Worm (Caenorhabditis elegans) whole organism, L2 larva: ENCODE measurements around the gene F59A6.4.

Source experiments
- F13H6.1 ChIP-seq: sonication (generic microtip); optimal IDR thresholded peaks from 2 replicates; lab custom pipeline; 2016; ENCODE audit warnings: missing genetic modification characterization, missing compliant biosample characterization
- R02D3.7 ChIP-seq: fragments of 150-350 bp; optimal IDR thresholded peaks from 2 replicates; lab custom pipeline; 2014; ENCODE audit warnings: missing biosample characterization, missing genetic modification characterization
- ZK546.5 ChIP-seq: sonication (generic microtip); optimal IDR thresholded peaks from 2 replicates; lab custom pipeline; 2017; ENCODE audit warnings: missing biosample characterization, missing genetic modification characterization
- alr-1 ChIP-seq: fragments of 150-350 bp; optimal IDR thresholded peaks from 2 replicates; lab custom pipeline; 2014; ENCODE audit warnings: missing biosample characterization, missing genetic modification characterization
- aly-2 ChIP-seq: fragments of 150-350 bp; optimal IDR thresholded peaks from 2 replicates; lab custom pipeline; 2014; ENCODE audit warnings: missing biosample characterization, missing genetic modification characterization
- blmp-1 ChIP-seq: sonication (generic microtip); optimal IDR thresholded peaks from 2 replicates; lab custom pipeline; 2017; ENCODE audit warnings: missing genetic modification characterization, mild to moderate bottlenecking, missing compliant biosample characterization, antibody characterized with exemption, moderate library complexity; ENCODE audit not compliant: insufficient read depth
- ceh-16 ChIP-seq: fragments of 150-350 bp; optimal IDR thresholded peaks from 2 replicates; lab custom pipeline; 2014; ENCODE audit warnings: missing biosample characterization, missing genetic modification characterization
- ceh-82 ChIP-seq: fragments of 150-350 bp; optimal IDR thresholded peaks from 2 replicates; lab custom pipeline; 2014; ENCODE audit warnings: missing biosample characterization, missing genetic modification characterization
- crh-2 ChIP-seq: sonication (generic microtip); optimal IDR thresholded peaks from 2 replicates; lab custom pipeline; 2017; ENCODE audit warnings: missing biosample characterization, missing genetic modification characterization
- dmd-4 ChIP-seq: sonication (generic microtip); optimal IDR thresholded peaks from 2 replicates; lab custom pipeline; 2017; ENCODE audit warnings: missing biosample characterization, missing genetic modification characterization
- egl-27 ChIP-seq: sonication (generic microtip); optimal IDR thresholded peaks from 3 replicates; lab custom pipeline; 2017; ENCODE audit warnings: missing biosample characterization, missing genetic modification reagents, missing genetic modification characterization
- elt-3 ChIP-seq: sonication (generic microtip); optimal IDR thresholded peaks from 2 replicates; lab custom pipeline; 2017; ENCODE audit warnings: missing biosample characterization, missing genetic modification characterization
- fos-1 ChIP-seq: fragments of 150-350 bp; optimal IDR thresholded peaks from 2 replicates; lab custom pipeline; 2014; ENCODE audit warnings: missing biosample characterization, missing genetic modification characterization
- gmeb-1 ChIP-seq: fragments of 150-350 bp; optimal IDR thresholded peaks from 2 replicates; lab custom pipeline; 2014; ENCODE audit warnings: missing biosample characterization, missing genetic modification characterization
- lin-13 ChIP-seq: fragments of 150-350 bp; optimal IDR thresholded peaks from 2 replicates; lab custom pipeline; 2014; ENCODE audit warnings: missing biosample characterization, missing genetic modification reagents, missing genetic modification characterization
- lin-39 ChIP-seq: fragments of 150-350 bp; optimal IDR thresholded peaks from 2 replicates; lab custom pipeline; 2014; ENCODE audit warnings: missing biosample characterization, missing genetic modification reagents, missing genetic modification characterization
- lsy-2 ChIP-seq, 2 experiments: fragments of 150-350 bp in 1 of 2; sonication (generic microtip) in 1 of 2; optimal IDR thresholded peaks; 2 replicates each; lab custom pipeline; 2014 to 2017; ENCODE audit warnings: missing biosample characterization in 2 of 2, missing genetic modification characterization in 2 of 2
- mab-5 ChIP-seq: fragments of 150-350 bp; optimal IDR thresholded peaks from 2 replicates; lab custom pipeline; 2014; ENCODE audit warnings: missing biosample characterization, missing genetic modification characterization
- mbf-1 ChIP-seq: sonication (generic microtip); optimal IDR thresholded peaks from 2 replicates; lab custom pipeline; 2017; ENCODE audit warnings: missing biosample characterization, missing genetic modification characterization
- mdl-1 ChIP-seq, 2 experiments: fragments of 150-350 bp in 1 of 2; sonication (generic microtip) in 1 of 2; optimal IDR thresholded peaks; 2 replicates each; lab custom pipeline; 2017; ENCODE audit warnings: missing biosample characterization in 2 of 2, missing genetic modification characterization in 2 of 2
- nhr-10 ChIP-seq: sonication (generic microtip); optimal IDR thresholded peaks from 2 replicates; lab custom pipeline; 2017; ENCODE audit warnings: missing biosample characterization, missing genetic modification characterization
- nhr-11 ChIP-seq: fragments of 150-350 bp; optimal IDR thresholded peaks from 2 replicates; lab custom pipeline; 2014; ENCODE audit warnings: missing biosample characterization, missing genetic modification characterization
- nhr-129 ChIP-seq: fragments of 150-350 bp; optimal IDR thresholded peaks from 2 replicates; lab custom pipeline; 2014; ENCODE audit warnings: missing biosample characterization, missing genetic modification characterization
- nhr-21 ChIP-seq: fragments of 150-350 bp; optimal IDR thresholded peaks from 2 replicates; lab custom pipeline; 2014; ENCODE audit warnings: missing biosample characterization, missing genetic modification characterization
- nhr-237 ChIP-seq: fragments of 150-350 bp; optimal IDR thresholded peaks from 2 replicates; lab custom pipeline; 2014; ENCODE audit warnings: missing biosample characterization, missing genetic modification characterization
- nhr-6 ChIP-seq: fragments of 150-350 bp; optimal IDR thresholded peaks from 2 replicates; lab custom pipeline; 2014; ENCODE audit warnings: missing biosample characterization, missing genetic modification characterization
- nhr-77 ChIP-seq: fragments of 150-350 bp; optimal IDR thresholded peaks from 2 replicates; lab custom pipeline; 2014; ENCODE audit warnings: missing biosample characterization, missing genetic modification characterization
- peb-1 ChIP-seq: fragments of 150-350 bp; optimal IDR thresholded peaks from 2 replicates; lab custom pipeline; 2014; ENCODE audit warnings: missing biosample characterization, missing genetic modification characterization
- sma-3 ChIP-seq: sonication (generic microtip); optimal IDR thresholded peaks from 2 replicates; lab custom pipeline; 2016; ENCODE audit warnings: missing genetic modification reagents, missing genetic modification characterization, missing compliant biosample characterization
- sma-9 ChIP-seq, 2 experiments: fragments of 150-350 bp in 1 of 2; sonication (generic microtip) in 1 of 2; optimal IDR thresholded peaks; 2 replicates each; lab custom pipeline; 2014 to 2016; ENCODE audit warnings: missing genetic modification characterization in 2 of 2, mild to moderate bottlenecking in 1 of 2, missing biosample characterization in 1 of 2, missing compliant biosample characterization in 1 of 2, missing genetic modification reagents in 1 of 2, moderate library complexity in 1 of 2
- unc-55 ChIP-seq: fragments of 150-350 bp; sonication (generic microtip); optimal IDR thresholded peaks from 3 replicates; lab custom pipeline; 2014; ENCODE audit warnings: missing biosample characterization, missing genetic modification reagents, missing genetic modification characterization
- zag-1 ChIP-seq: fragments of 150-350 bp; optimal IDR thresholded peaks from 2 replicates; lab custom pipeline; 2014; ENCODE audit warnings: missing biosample characterization, missing genetic modification characterization
- ztf-1 ChIP-seq: fragments of 200-800 bp; sonication (Bioruptor generic); conservative IDR thresholded peaks from 2 replicates; pipeline ENCODE4 v1.3.6; 2022; ENCODE audit warnings: missing genetic modification characterization, missing compliant biosample characterization
- ztf-11 ChIP-seq: sonication (generic microtip); optimal IDR thresholded peaks from 2 replicates; lab custom pipeline; 2017; ENCODE audit warnings: missing biosample characterization, missing genetic modification characterization

F59A6.4 gene

DNA sequence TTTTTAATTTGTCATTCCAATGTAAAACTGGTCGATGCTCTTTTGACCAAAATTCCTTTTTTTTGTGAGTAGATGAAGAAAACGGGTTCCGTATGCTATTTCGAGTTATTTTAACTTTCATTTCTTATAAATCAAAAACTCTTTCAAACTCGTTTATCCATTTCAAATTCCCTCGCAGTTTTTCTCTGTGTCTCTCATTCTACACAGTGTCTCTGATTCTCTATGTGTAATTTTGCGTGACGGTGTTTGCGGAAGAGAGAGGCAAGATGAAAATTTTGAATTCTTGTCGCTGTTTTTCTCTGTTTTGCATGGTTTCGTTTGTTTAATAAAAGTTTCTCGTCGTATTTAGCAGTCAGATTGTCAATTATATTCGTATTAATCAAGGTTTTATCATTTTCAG, 5.8 kb upstream of the F59A6.4 start, which contains the start of gene citk-2:
citk-2 (plus strand) TSS at position 399 of the 400 bp plus-strand sequence.
- TF ChIP-seq gmeb-1 (tag; lab: Kevin White, UChicago) (peak; percentile 100), sma-9 (GFP tag; optimal IDR thresholded peaks at IDR 0.05; lab: Kevin White, UChicago) (peak; percentile 94), sma-9 (tag; optimal IDR thresholded peaks at IDR 0.05; lab: Kevin White, UChicago) (no peak), nhr-129 (tag; lab: Kevin White, UChicago) (peak; percentile 78), egl-27 (tag; lab: Kevin White, UChicago) (peak; percentile 70), F13H6.1 (no peak), aly-2 (tag; lab: Kevin White, UChicago) (no peak), nhr-11 (tag; lab: Kevin White, UChicago) (no peak), elt-3 (tag; lab: Kevin White, UChicago) (no peak), lsy-2 (tag; optimal IDR thresholded peaks at IDR 0.05; lab: Kevin White, UChicago) (peak; percentile 89 to 95), mdl-1 (tag; optimal IDR thresholded peaks at IDR 0.05; lab: Kevin White, UChicago) (no peak), zag-1 (peak; percentile 52), R02D3.7 (tag; lab: Kevin White, UChicago) (peak; percentile 56), nhr-6 (peak; percentile 90), nhr-10 (tag; lab: Kevin White, UChicago) (peak; percentile 21), unc-55 (GFP tag; lab: Kevin White, UChicago) (peak; percentile 96), ztf-11 (no peak), nhr-77 (tag; lab: Kevin White, UChicago) (peak; percentile 47), ceh-82 (tag; lab: Kevin White, UChicago) (peak; percentile 46), ztf-1 (GFP tag; lab: Robert Waterston, UW) (no peak), sma-3 (GFP tag; lab: Kevin White, UChicago) (peak; percentile 90), mab-5 (peak; percentile 87), lin-39 (no peak), ZK546.5 (tag; lab: Kevin White, UChicago) (peak; percentile 39), fos-1 (no peak), crh-2 (peak; percentile 96)

DNA sequence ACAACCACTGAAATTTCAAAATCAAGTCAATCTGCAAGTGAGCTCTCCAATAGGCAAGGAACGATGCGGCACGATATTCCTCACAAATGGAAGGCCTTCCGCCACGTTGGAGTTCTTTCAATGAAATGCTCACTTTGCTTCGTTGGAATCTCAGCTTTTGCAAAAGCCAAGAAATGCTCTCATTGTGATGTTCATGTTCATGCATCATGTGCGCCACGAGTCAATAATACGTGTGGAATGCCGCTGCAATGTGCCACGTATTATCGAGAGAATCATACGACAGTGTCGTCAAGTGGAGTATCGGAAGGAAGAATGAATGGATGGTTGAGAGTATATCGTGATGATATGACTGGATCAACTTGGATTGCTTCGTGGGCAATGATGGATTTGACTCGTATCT, 3.0 kb upstream of the F59A6.4 start:
- no peak for TF ChIP-seq sma-9 (GFP tag; optimal IDR thresholded peaks at IDR 0.05; lab: Kevin White, UChicago)
- TF ChIP-seq sma-9 (tag; optimal IDR thresholded peaks at IDR 0.05; lab: Kevin White, UChicago), result no peak
- no peak for TF ChIP-seq blmp-1
- no peak for TF ChIP-seq F13H6.1

DNA sequence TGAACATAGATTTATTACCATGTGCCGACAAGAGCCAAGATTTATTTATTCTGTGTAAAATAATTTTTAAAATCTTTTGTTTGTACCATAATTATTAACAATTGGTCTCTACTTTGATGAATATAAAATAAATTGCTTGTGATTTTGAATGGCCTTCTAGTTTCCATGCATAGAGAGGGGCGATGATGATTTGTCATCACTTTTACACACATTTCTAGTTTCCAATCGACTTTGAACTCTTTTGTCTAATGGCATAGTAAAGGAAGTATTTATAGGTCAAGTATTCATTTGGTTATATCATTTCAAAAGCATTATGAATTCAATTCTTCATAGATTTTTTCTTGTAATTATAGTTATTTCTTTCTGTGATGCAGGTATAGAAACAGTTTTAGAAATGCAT, 1.2 kb upstream of the F59A6.4 start, which contains the start of gene F59A6.10:
F59A6.10 (plus strand) TSS at position 301 of the 400 bp plus-strand sequence.
- no peak for TF ChIP-seq mdl-1 (tag; optimal IDR thresholded peaks at IDR 0.05; lab: Kevin White, UChicago)
- no peak for TF ChIP-seq elt-3 (tag; lab: Kevin White, UChicago)
- no peak for TF ChIP-seq nhr-11 (tag; lab: Kevin White, UChicago)
- no peak for TF ChIP-seq lin-13 (GFP tag; lab: Kevin White, UChicago)
- no peak for TF ChIP-seq F13H6.1
- TF ChIP-seq ceh-16 (tag; lab: Kevin White, UChicago), result no peak
- no peak for TF ChIP-seq nhr-10 (tag; lab: Kevin White, UChicago)
- TF ChIP-seq nhr-237 (tag; lab: Kevin White, UChicago), result no peak
- no peak for TF ChIP-seq nhr-129 (tag; lab: Kevin White, UChicago)

DNA sequence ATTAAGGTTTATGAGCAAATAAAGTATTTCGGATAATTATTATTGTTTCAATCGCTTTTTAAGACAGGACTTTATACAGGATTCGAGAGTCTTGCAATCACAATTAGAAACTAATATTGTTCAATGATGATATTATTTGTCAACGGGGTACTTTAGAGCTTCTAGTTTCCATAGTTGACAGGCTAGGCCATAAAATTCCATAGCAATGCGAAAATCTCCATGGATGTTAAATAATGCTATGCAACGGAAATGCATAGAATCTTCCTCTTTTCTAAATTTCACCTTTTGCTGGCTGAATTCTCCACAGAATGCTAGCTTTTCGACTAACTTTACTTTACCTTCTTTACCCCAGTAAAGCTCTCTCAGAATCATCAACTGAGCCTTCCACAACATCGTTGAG, 3.2 kb downstream of the F59A6.4 start, which contains the start of gene F59A6.3:
F59A6.3 (plus strand) TSS at position 301 of the 400 bp plus-strand sequence.
- TF ChIP-seq nhr-129 (tag; lab: Kevin White, UChicago) (no peak), lin-13 (GFP tag; lab: Kevin White, UChicago) (no peak), nhr-21 (tag; lab: Kevin White, UChicago) (no peak), nhr-6 (no peak), nhr-11 (tag; lab: Kevin White, UChicago) (no peak), dmd-4 (tag; lab: Kevin White, UChicago) (no peak)
- TF ChIP-seq, all 48 proteins: peak for 0

DNA sequence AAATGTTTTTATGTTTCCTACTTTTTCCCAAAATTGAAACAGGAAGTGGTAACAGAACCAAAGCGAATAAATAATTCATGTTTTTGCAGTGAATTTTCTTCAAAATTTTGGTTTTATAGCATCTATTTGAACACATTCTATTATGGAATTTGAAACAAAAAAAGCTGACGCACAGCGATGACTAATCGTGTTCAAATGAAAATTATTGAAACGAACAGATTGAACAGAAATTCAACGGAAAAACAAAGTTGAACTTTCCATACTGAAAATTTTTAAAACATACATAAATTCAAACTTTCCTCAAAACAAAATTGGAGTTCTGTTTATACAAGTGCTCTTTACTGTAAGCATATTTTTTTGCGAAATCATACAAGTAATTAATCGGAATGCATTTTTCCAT, 7.1 kb downstream of the F59A6.4 start, which contains the start of gene F59A6.12:
F59A6.12 (minus strand) TSS at position 101 of the 400 bp plus-strand sequence.
- TF ChIP-seq elt-3 (tag; lab: Kevin White, UChicago) (no peak), alr-1 (no peak), mbf-1 (no peak), aly-2 (tag; lab: Kevin White, UChicago) (no peak), peb-1 (tag; lab: Kevin White, UChicago) (no peak), fos-1 (no peak), unc-55 (GFP tag; lab: Kevin White, UChicago) (no peak), blmp-1 (no peak)
